Worm (Caenorhabditis elegans) whole organism, L4 larva: ENCODE results near the gene T09F5.20.

Source experiments
- daf-12 ChIP-seq: fragments of 150-350 bp; optimal IDR thresholded peaks from 2 replicates; lab custom pipeline; 2014; ENCODE audit warnings: missing biosample characterization, missing genetic modification reagents, missing genetic modification characterization
- dve-1 ChIP-seq: sonication (generic microtip); optimal IDR thresholded peaks from 2 replicates; lab custom pipeline; 2017; ENCODE audit warnings: antibody characterized with exemption, mild to moderate bottlenecking, missing genetic modification characterization, missing compliant biosample characterization; ENCODE audit not compliant: insufficient read depth
- lin-39 ChIP-seq: fragments of 150-350 bp; optimal IDR thresholded peaks from 2 replicates; lab custom pipeline; 2014; ENCODE audit warnings: missing biosample characterization, missing genetic modification reagents, missing genetic modification characterization
- madf-9 ChIP-seq: fragments of 200-800 bp; sonication (Bioruptor generic); conservative IDR thresholded peaks from 2 replicates; pipeline ENCODE4 v1.3.6; 2022; ENCODE audit warnings: missing genetic modification reagents, missing genetic modification characterization, missing compliant biosample characterization
- mep-1 ChIP-seq: fragments of 150-350 bp; sonication (generic microtip); optimal IDR thresholded peaks from 3 replicates; lab custom pipeline; 2014; ENCODE audit warnings: missing biosample characterization, missing genetic modification characterization
- nhr-11 ChIP-seq: fragments of 150-350 bp; optimal IDR thresholded peaks from 2 replicates; lab custom pipeline; 2014; ENCODE audit warnings: missing biosample characterization, missing genetic modification characterization
- pqm-1 ChIP-seq: sonication (generic microtip); optimal IDR thresholded peaks from 2 replicates; lab custom pipeline; 2017; ENCODE audit warnings: missing biosample characterization, missing genetic modification characterization
- unc-130 ChIP-seq: sonication (generic microtip); optimal IDR thresholded peaks from 2 replicates; lab custom pipeline; 2016; ENCODE audit warnings: missing genetic modification reagents, missing genetic modification characterization, missing compliant biosample characterization
- zag-1 ChIP-seq: fragments of 150-350 bp; optimal IDR thresholded peaks from 2 replicates; lab custom pipeline; 2014; ENCODE audit warnings: missing biosample characterization, missing genetic modification characterization

DNA sequence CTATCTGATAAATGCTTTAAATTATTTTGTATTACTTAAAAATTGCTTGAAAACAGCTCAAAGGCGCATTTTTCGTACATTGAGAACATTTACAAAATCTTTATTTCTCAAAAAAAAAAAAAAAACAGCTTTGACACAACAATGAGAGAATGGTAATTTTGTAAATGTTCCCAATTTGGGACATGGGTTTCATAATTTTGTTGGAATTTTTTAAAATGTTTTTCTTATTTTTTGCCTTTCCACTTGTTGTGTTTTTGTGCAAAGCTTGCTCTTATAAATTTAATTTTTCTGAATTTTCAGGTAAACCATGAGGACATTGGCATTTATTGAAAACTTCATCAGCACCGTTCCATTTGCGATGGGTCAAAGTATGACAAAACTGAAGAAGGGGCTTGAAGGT lies 36.0 kb downstream of the T09F5.20 start, which contains the start of gene T01G5.7:
- no peak for TF ChIP-seq daf-12 (tag; lab: Kevin White, UChicago)
- TF ChIP-seq nhr-11 (tag; lab: Kevin White, UChicago): no peak
- TF ChIP-seq madf-9 (GFP tag; lab: Robert Waterston, UW): no peak
- TF ChIP-seq dve-1 (tag; lab: Kevin White, UChicago): no peak
- TF ChIP-seq unc-130: no peak
- TF ChIP-seq zag-1 (tag; lab: Kevin White, UChicago): no peak
- TF ChIP-seq mep-1 (tag; lab: Kevin White, UChicago): no peak
- no peak for TF ChIP-seq pqm-1
- TF ChIP-seq lin-39 (tag; lab: Kevin White, UChicago): no peak
